Worm (Caenorhabditis elegans): Measurements from ENCODE around the gene nlp-59.

Gene nlp-59

DNA sequence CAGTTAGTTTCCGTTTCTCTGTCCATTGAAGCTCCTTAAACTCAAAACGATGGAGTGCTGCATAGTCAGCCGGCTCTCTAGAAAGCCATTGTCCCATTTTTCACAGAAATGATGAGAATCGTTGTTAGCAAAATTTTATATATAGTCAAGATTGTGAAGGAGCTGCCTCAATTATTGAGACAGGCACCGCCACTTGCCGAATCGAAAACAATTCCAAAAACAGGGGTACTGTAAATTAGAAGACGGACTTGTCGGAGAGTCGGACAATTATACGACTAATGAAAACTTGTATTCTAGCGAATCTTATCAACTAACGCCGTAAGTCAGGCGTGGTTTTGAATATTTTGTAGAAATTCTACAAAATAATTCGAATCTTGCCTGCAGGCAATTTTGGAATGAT, 49.0 kb downstream of the nlp-59 start, which contains the start of gene F14H8.2:
TSS of gene F14H8.2 (minus strand) at position 101 of the 400 bp plus-strand sequence.
- TF ChIP-seq efl-1 (optimal IDR thresholded peaks at IDR 0.05) (no peak), efl-1 (GFP tag; optimal IDR thresholded peaks at IDR 0.05 in 1 of 2) (peak in 1 of 2 experiments; percentile 59), lsy-2 (tag; optimal IDR thresholded peaks at IDR 0.05) (no peak), ceh-8 (GFP tag; optimal IDR thresholded peaks at IDR 0.05) (peak; percentile 1)

DNA sequence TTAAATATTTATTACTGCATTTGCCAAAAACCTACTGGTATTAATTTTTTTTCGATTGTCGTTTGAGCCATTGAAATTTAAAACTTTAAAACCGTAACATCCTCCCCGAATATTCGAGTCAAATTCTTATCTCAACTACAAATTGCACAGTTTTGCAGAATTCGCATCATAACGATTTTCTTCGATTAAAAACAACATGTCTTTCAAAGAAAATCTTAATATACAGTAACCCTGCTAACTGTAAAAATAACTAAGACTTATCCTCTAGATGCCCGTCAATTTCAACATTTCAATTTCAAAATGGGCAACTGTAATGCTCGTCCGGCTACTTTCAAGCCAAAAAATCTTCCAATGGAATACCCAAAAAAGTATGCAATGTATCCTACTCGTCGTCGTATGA, 49.5 kb downstream of the nlp-59 start, which contains the start of gene F14H8.5:
TSS of gene F14H8.5 (plus strand) at position 301 of the 400 bp plus-strand sequence.
- no peak for TF ChIP-seq blmp-1 (tag; optimal IDR thresholded peaks at IDR 0.05)
- no peak for TF ChIP-seq egl-13 (tag; optimal IDR thresholded peaks at IDR 0.05)
- TF ChIP-seq ets-5 (GFP tag; IDR thresholded peaks at IDR 0.05), result no peak
- TF ChIP-seq alr-1 (tag; optimal IDR thresholded peaks at IDR 0.05; ENCODE audit: borderline replicate concordance), result no peak
- TF ChIP-seq fkh-4 (tag; optimal IDR thresholded peaks at IDR 0.05; ENCODE audit: borderline replicate concordance), result no peak
- TF ChIP-seq mef-2 (tag; optimal IDR thresholded peaks at IDR 0.05), result no peak
- no peak for TF ChIP-seq nhr-28 (tag; optimal IDR thresholded peaks at IDR 0.05)
- no peak for TF ChIP-seq ztf-4 (tag; optimal IDR thresholded peaks at IDR 0.05)

Data from whole organism, L1 larva.